Worm (Caenorhabditis elegans) whole organism, L2 larva: ENCODE measurements around the gene F59A6.11.

Experiments
- ama-1 ChIP-seq: fragments of 150-350 bp; optimal IDR thresholded peaks from 2 replicates; lab custom pipeline; 2018; ENCODE audit warnings: inconsistent platforms
- ceh-82 ChIP-seq: fragments of 150-350 bp; optimal IDR thresholded peaks from 2 replicates; lab custom pipeline; 2014; ENCODE audit warnings: missing biosample characterization, missing genetic modification characterization
- fos-1 ChIP-seq: fragments of 150-350 bp; optimal IDR thresholded peaks from 2 replicates; lab custom pipeline; 2014; ENCODE audit warnings: missing biosample characterization, missing genetic modification characterization
- lin-13 ChIP-seq: fragments of 150-350 bp; optimal IDR thresholded peaks from 2 replicates; lab custom pipeline; 2014; ENCODE audit warnings: missing biosample characterization, missing genetic modification reagents, missing genetic modification characterization
- lsy-2 ChIP-seq, 2 experiments: fragments of 150-350 bp in 1 of 2; sonication (generic microtip) in 1 of 2; optimal IDR thresholded peaks; 2 replicates each; lab custom pipeline; 2014 to 2017; ENCODE audit warnings: missing biosample characterization in 2 of 2, missing genetic modification characterization in 2 of 2
- nhr-11 ChIP-seq: fragments of 150-350 bp; optimal IDR thresholded peaks from 2 replicates; lab custom pipeline; 2014; ENCODE audit warnings: missing biosample characterization, missing genetic modification characterization
- nhr-25 ChIP-seq: fragments of 150-350 bp; sonication (generic microtip); optimal IDR thresholded peaks from 3 replicates; lab custom pipeline; 2014; ENCODE audit warnings: missing biosample characterization, missing genetic modification characterization
- nhr-6 ChIP-seq: fragments of 150-350 bp; optimal IDR thresholded peaks from 2 replicates; lab custom pipeline; 2014; ENCODE audit warnings: missing biosample characterization, missing genetic modification characterization
- nhr-77 ChIP-seq: fragments of 150-350 bp; optimal IDR thresholded peaks from 2 replicates; lab custom pipeline; 2014; ENCODE audit warnings: missing biosample characterization, missing genetic modification characterization
- unc-55 ChIP-seq: fragments of 150-350 bp; sonication (generic microtip); optimal IDR thresholded peaks from 3 replicates; lab custom pipeline; 2014; ENCODE audit warnings: missing biosample characterization, missing genetic modification reagents, missing genetic modification characterization
- unc-62 ChIP-seq: fragments of 150-350 bp; optimal IDR thresholded peaks from 2 replicates; lab custom pipeline; 2014; ENCODE audit warnings: missing biosample characterization, missing genetic modification reagents, missing genetic modification characterization
- zag-1 ChIP-seq: fragments of 150-350 bp; optimal IDR thresholded peaks from 2 replicates; lab custom pipeline; 2014; ENCODE audit warnings: missing biosample characterization, missing genetic modification characterization

DNA sequence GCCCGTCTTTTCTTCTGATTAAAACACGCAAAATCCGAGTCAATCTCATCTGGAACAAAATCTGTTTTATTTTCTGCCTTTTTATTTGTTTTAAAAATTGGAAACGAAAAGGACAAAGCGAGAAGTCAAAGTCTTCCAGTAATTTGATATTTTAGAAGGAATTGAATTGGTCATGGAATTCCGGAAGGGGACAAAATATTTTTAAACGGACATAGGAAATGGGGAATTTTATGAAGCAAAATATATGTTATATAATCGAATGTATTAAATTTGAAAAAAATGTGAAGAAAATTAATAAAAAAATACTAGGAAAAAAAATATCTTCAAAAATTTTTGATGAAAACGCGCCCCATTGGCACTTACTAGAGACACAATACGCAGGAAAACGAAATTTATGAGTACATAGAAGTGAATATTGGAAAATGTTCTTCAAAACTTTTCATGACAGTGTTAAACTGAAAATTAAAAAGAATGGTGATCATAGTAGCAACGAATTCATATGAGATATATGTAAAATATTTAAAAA is 42.1 kb upstream of the F59A6.11 start, which contains the start of gene F33G12.7:
- TF ChIP-seq lin-13 (no peak), zag-1 (no peak), unc-55 (GFP tag; lab: Kevin White, UChicago) (peak; percentile 15), ama-1 (lab: Kevin White, UChicago) (no peak), nhr-77 (no peak), nhr-11 (no peak), lsy-2 (tag; optimal IDR thresholded peaks at IDR 0.05; lab: Kevin White, UChicago) (peak in 1 of 2 experiments; percentile 7), ceh-82 (tag; lab: Kevin White, UChicago) (no peak), unc-62 (GFP tag; lab: Kevin White, UChicago) (no peak), nhr-25 (no peak), nhr-6 (no peak), fos-1 (tag; lab: Kevin White, UChicago) (no peak)
